Fruit fly (Drosophila melanogaster) whole organism, embryonic: Measurements from ENCODE around the gene CG11178.

Experiments used
- Abd-B ChIP-seq: fragments of 200-800 bp; sonication (Bioruptor generic); optimal IDR thresholded peaks from 2 replicates; lab custom pipeline; 2018; ENCODE audit warnings: missing biosample characterization, mild to moderate bottlenecking, missing genetic modification characterization, moderate library complexity
- Antp ChIP-seq: fragments of 200-800 bp; sonication (Bioruptor generic); optimal IDR thresholded peaks from 3 replicates; lab custom pipeline; 2016; ENCODE audit warnings: missing biosample characterization, missing genetic modification characterization
- B-H2 ChIP-seq: fragments of 200-800 bp; sonication (Bioruptor generic); optimal IDR thresholded peaks from 2 replicates; lab custom pipeline; 2018; ENCODE audit warnings: missing biosample characterization, mild to moderate bottlenecking, missing genetic modification characterization
- Bdp1 ChIP-seq: fragments of 200-800 bp; sonication (Bioruptor generic); optimal IDR thresholded peaks from 3 replicates; lab custom pipeline; 2016; ENCODE audit warnings: missing biosample characterization, missing genetic modification characterization
- C15 ChIP-seq: fragments of 200-800 bp; sonication (Bioruptor generic); IDR thresholded peaks from 3 replicates; pipeline ENCODE4 v1.3.6; 2022; ENCODE audit warnings: missing biosample characterization, missing genetic modification characterization
- CG10543 ChIP-seq: fragments of 200-800 bp; sonication (Bioruptor generic); optimal IDR thresholded peaks from 3 replicates; lab custom pipeline; 2017; ENCODE audit warnings: missing biosample characterization, mild to moderate bottlenecking, missing genetic modification characterization, moderate library complexity
- CG10565 ChIP-seq: fragments of 200-800 bp; sonication (Bioruptor generic); optimal IDR thresholded peaks from 3 replicates; lab custom pipeline; 2016; ENCODE audit warnings: missing biosample characterization, mild to moderate bottlenecking, missing genetic modification characterization
- CG12236 ChIP-seq: fragments of 200-800 bp; sonication (Bioruptor generic); optimal IDR thresholded peaks from 2 replicates; lab custom pipeline; 2016; ENCODE audit warnings: missing biosample characterization, missing genetic modification characterization
- CG1233 ChIP-seq: fragments of 200-800 bp; sonication (Bioruptor generic); optimal IDR thresholded peaks from 4 replicates; lab custom pipeline; 2018; ENCODE audit warnings: missing biosample characterization, mild to moderate bottlenecking, missing genetic modification characterization
- CG12769 ChIP-seq: fragments of 200-800 bp; sonication (Bioruptor generic); optimal IDR thresholded peaks from 2 replicates; lab custom pipeline; 2019; ENCODE audit warnings: missing biosample characterization, mild to moderate bottlenecking, missing genetic modification characterization, moderate library complexity
- CG13624 ChIP-seq: fragments of 200-800 bp; sonication (Bioruptor generic); optimal IDR thresholded peaks from 2 replicates; lab custom pipeline; 2016; ENCODE audit warnings: missing biosample characterization, missing genetic modification characterization
- CG14667 ChIP-seq: fragments of 200-800 bp; sonication (Bioruptor generic); IDR thresholded peaks from 2 replicates; pipeline ENCODE4 v1.3.6; 2022; ENCODE audit warnings: missing biosample characterization, missing genetic modification characterization
- CG17568 ChIP-seq: fragments of 200-800 bp; sonication (Bioruptor generic); optimal IDR thresholded peaks from 2 replicates; lab custom pipeline; 2018; ENCODE audit warnings: missing biosample characterization, mild to moderate bottlenecking, missing genetic modification characterization, moderate library complexity
- CG2120 ChIP-seq: fragments of 200-800 bp; sonication (Bioruptor generic); optimal IDR thresholded peaks from 3 replicates; lab custom pipeline; 2016; ENCODE audit warnings: missing biosample characterization, missing genetic modification characterization
- CG30403 ChIP-seq: fragments of 200-800 bp; sonication (Bioruptor generic); optimal IDR thresholded peaks from 3 replicates; lab custom pipeline; 2016; ENCODE audit warnings: missing biosample characterization, missing genetic modification characterization
- CG3847 ChIP-seq: fragments of 200-800 bp; sonication (Bioruptor generic); IDR thresholded peaks from 2 replicates; pipeline ENCODE4 v1.3.6; 2022; ENCODE audit warnings: missing biosample characterization, missing genetic modification characterization
- CG7271 ChIP-seq: fragments of 200-800 bp; sonication (Bioruptor generic); optimal IDR thresholded peaks from 2 replicates; lab custom pipeline; 2018; ENCODE audit warnings: missing biosample characterization, mild to moderate bottlenecking, missing genetic modification characterization, moderate library complexity
- CG8765 ChIP-seq: fragments of 200-800 bp; sonication (Bioruptor generic); IDR thresholded peaks from 2 replicates; pipeline ENCODE4 v1.3.6; 2022; ENCODE audit warnings: missing biosample characterization, missing genetic modification characterization
- CG9609 ChIP-seq: fragments of 200-800 bp; sonication (Bioruptor generic); optimal IDR thresholded peaks from 3 replicates; lab custom pipeline; 2016; ENCODE audit warnings: missing biosample characterization, missing genetic modification characterization
- CG9817 ChIP-seq: fragments of 200-800 bp; sonication (Bioruptor generic); optimal IDR thresholded peaks from 2 replicates; lab custom pipeline; 2018; ENCODE audit warnings: missing biosample characterization, mild to moderate bottlenecking, missing genetic modification characterization, moderate library complexity
- Dad ChIP-seq: fragments of 200-800 bp; sonication (Bioruptor generic); optimal IDR thresholded peaks from 3 replicates; lab custom pipeline; 2016; ENCODE audit warnings: missing biosample characterization, missing genetic modification characterization
- Dbx ChIP-seq: fragments of 200-800 bp; sonication (Bioruptor generic); IDR thresholded peaks from 3 replicates; pipeline ENCODE4 v1.3.6; 2022; ENCODE audit warnings: missing biosample characterization, missing genetic modification characterization
- Gug ChIP-seq: fragments of 200-800 bp; sonication (Bioruptor generic); IDR thresholded peaks from 4 replicates; pipeline ENCODE4 v1.3.6; 2022; ENCODE audit warnings: missing biosample characterization, missing genetic modification characterization
- H2.0 ChIP-seq: fragments of 200-800 bp; sonication (Bioruptor generic); IDR thresholded peaks from 2 replicates; pipeline ENCODE4 v1.3.6; 2022; ENCODE audit warnings: missing biosample characterization, missing genetic modification characterization
- Hand ChIP-seq: fragments of 200-800 bp; sonication (Bioruptor generic); optimal IDR thresholded peaks from 2 replicates; lab custom pipeline; 2017; ENCODE audit warnings: mild to moderate bottlenecking, missing biosample characterization, missing genetic modification reagents, missing genetic modification characterization
- Mes4 ChIP-seq: fragments of 200-800 bp; sonication (Bioruptor generic); optimal IDR thresholded peaks from 2 replicates; lab custom pipeline; 2016; ENCODE audit warnings: missing biosample characterization, missing genetic modification characterization
- Mrtf ChIP-seq: fragments of 200-800 bp; sonication (Bioruptor generic); IDR thresholded peaks from 3 replicates; pipeline ENCODE4 v1.3.6; 2022; ENCODE audit warnings: missing biosample characterization, missing genetic modification characterization
- Myb ChIP-seq: fragments of 200-800 bp; sonication (Bioruptor generic); optimal IDR thresholded peaks from 2 replicates; lab custom pipeline; 2016; ENCODE audit warnings: missing biosample characterization, missing genetic modification characterization
- Neu2 ChIP-seq: fragments of 200-800 bp; sonication (Bioruptor generic); optimal IDR thresholded peaks from 3 replicates; lab custom pipeline; 2016; ENCODE audit warnings: missing biosample characterization, missing genetic modification characterization, borderline replicate concordance
- PHDP ChIP-seq: fragments of 200-800 bp; sonication (Bioruptor generic); optimal IDR thresholded peaks from 3 replicates; lab custom pipeline; 2018; ENCODE audit warnings: missing biosample characterization, mild to moderate bottlenecking, missing genetic modification characterization, moderate library complexity
- Ptx1 ChIP-seq: fragments of 200-800 bp; sonication (Bioruptor generic); IDR thresholded peaks from 2 replicates; pipeline ENCODE4 v1.3.6; 2022; ENCODE audit warnings: missing biosample characterization, missing genetic modification characterization
- Rfx ChIP-seq: fragments of 200-800 bp; sonication (Bioruptor generic); IDR thresholded peaks from 2 replicates; pipeline ENCODE4 v1.3.6; 2022; ENCODE audit warnings: missing biosample characterization, missing genetic modification characterization
- Sox102F ChIP-seq: fragments of 200-800 bp; sonication (Bioruptor generic); optimal IDR thresholded peaks from 2 replicates; lab custom pipeline; 2018; ENCODE audit warnings: missing biosample characterization, mild to moderate bottlenecking, missing genetic modification characterization, moderate library complexity
- Xrp1 ChIP-seq: fragments of 200-800 bp; sonication (Bioruptor generic); IDR thresholded peaks from 2 replicates; pipeline ENCODE4 v1.3.6; 2022; ENCODE audit warnings: missing biosample characterization, missing genetic modification characterization
- cwo ChIP-seq: fragments of 200-800 bp; sonication (Bioruptor generic); optimal IDR thresholded peaks from 3 replicates; lab custom pipeline; 2017; ENCODE audit warnings: missing biosample characterization, missing genetic modification characterization, mild to moderate bottlenecking, moderate library complexity, missing genetic modification reagents
- dan ChIP-seq: fragments of 200-800 bp; sonication (Bioruptor generic); IDR thresholded peaks from 2 replicates; pipeline ENCODE4 v1.3.6; 2022; ENCODE audit warnings: missing biosample characterization, missing genetic modification characterization
- dm ChIP-seq: fragments of 200-800 bp; sonication (Bioruptor generic); optimal IDR thresholded peaks from 3 replicates; lab custom pipeline; 2016; ENCODE audit warnings: missing biosample characterization, missing genetic modification characterization
- fu2 ChIP-seq: fragments of 200-800 bp; sonication (Bioruptor generic); optimal IDR thresholded peaks from 2 replicates; lab custom pipeline; 2016; ENCODE audit warnings: missing biosample characterization, missing genetic modification characterization
- gcm2 ChIP-seq: fragments of 200-800 bp; sonication (Bioruptor generic); optimal IDR thresholded peaks from 2 replicates; lab custom pipeline; 2016; ENCODE audit warnings: missing biosample characterization, missing genetic modification characterization
- gsb-n ChIP-seq: fragments of 200-800 bp; sonication (Bioruptor generic); optimal IDR thresholded peaks from 3 replicates; lab custom pipeline; 2018; ENCODE audit warnings: missing biosample characterization, mild to moderate bottlenecking, missing genetic modification characterization
- insv ChIP-seq, 2 experiments: fragments of 200-800 bp; sonication (Bioruptor generic); optimal IDR thresholded peaks; 3 replicates each; lab custom pipeline; 2016 to 2018; ENCODE audit warnings: missing biosample characterization in 2 of 2, missing genetic modification characterization in 2 of 2
- lola ChIP-seq, 3 experiments: fragments of >200 bp in 2 of 3; fragments of 200-800 bp in 1 of 3; sonication (Bioruptor generic) in 1 of 3; optimal IDR thresholded peaks; 2 replicates each; lab custom pipeline; 2017 to 2019; ENCODE audit warnings: missing biosample characterization in 3 of 3, missing genetic modification characterization in 3 of 3, mild to moderate bottlenecking in 1 of 3, moderate library complexity in 1 of 3
- otp ChIP-seq: fragments of 200-800 bp; sonication (Bioruptor generic); IDR thresholded peaks from 3 replicates; pipeline ENCODE4, ENCODE4 v1.3.6; 2022; ENCODE audit warnings: missing biosample characterization, missing genetic modification characterization
- ranshi ChIP-seq: fragments of 200-800 bp; sonication (Bioruptor generic); IDR thresholded peaks from 2 replicates; pipeline ENCODE4 v1.3.6; 2022; ENCODE audit warnings: missing biosample characterization, missing genetic modification characterization
- rib ChIP-seq: fragments of 200-800 bp; sonication (Bioruptor generic); IDR thresholded peaks from 2 replicates; pipeline ENCODE4 v1.3.6; 2022; ENCODE audit warnings: missing biosample characterization, missing genetic modification characterization
- unc-4 ChIP-seq: fragments of 200-800 bp; sonication (Bioruptor generic); IDR thresholded peaks from 2 replicates; pipeline ENCODE4 v1.3.6; 2022; ENCODE audit warnings: missing biosample characterization, missing genetic modification characterization; ENCODE audit not compliant: partially characterized antibody
- zen ChIP-seq: fragments of 200-800 bp; sonication (Bioruptor generic); optimal IDR thresholded peaks from 3 replicates; lab custom pipeline; 2018; ENCODE audit warnings: missing biosample characterization, mild to moderate bottlenecking, missing genetic modification characterization, moderate library complexity
- zfh2 ChIP-seq: fragments of 200-800 bp; sonication (Bioruptor generic); optimal IDR thresholded peaks from 2 replicates; lab custom pipeline; 2016; ENCODE audit warnings: missing biosample characterization, missing genetic modification characterization

CG11178 gene

dm6 chrX:13563483-13564443 is 41.7 kb upstream of the CG11178 start, which contains the start of the genes CG46311 and Tpst (continued):
- TF ChIP-seq CG1233 (GFP tag; lab: Kevin White, UChicago) (peak; percentile 38), C15 (no peak), zen (tag; lab: Kevin White, UChicago) (peak; percentile 26), ranshi (GFP tag; lab: Robert Waterston, UW) (no peak), CG9817 (tag; lab: Kevin White, UChicago) (peak; percentile 56), dan (no peak), CG10543 (GFP tag; lab: Kevin White, UChicago) (peak; percentile 10), CG17568 (GFP tag; lab: Kevin White, UChicago) (no peak), Myb (peak; percentile 65), CG12236 (no peak), CG2120 (peak; percentile 62), CG14667 (GFP tag; lab: Robert Waterston, UW) (peak; percentile 51), Mes4 (peak; percentile 60), Mrtf (GFP tag; lab: Robert Waterston, UW) (peak; percentile 54; the same call in 2 of the 3 replicates), Dbx (GFP tag; lab: Robert Waterston, UW) (peak; percentile 60; the same call in 2 of the 3 replicates), CG12769 (tag; lab: Kevin White, UChicago) (peak; percentile 55), zfh2 (peak; percentile 30), CG8765 (no peak), Ptx1 (GFP tag; lab: Robert Waterston, UW) (peak; percentile 73), PHDP (peak; percentile 3), CG30403 (peak; percentile 60), insv (GFP tag; optimal IDR thresholded peaks at IDR 0.05; lab: Kevin White, UChicago) (peak in 1 of 2 experiments; percentile 20), B-H2 (GFP tag; lab: Kevin White, UChicago) (peak; percentile 37), CG3847 (peak; percentile 79), lola (GFP tag; optimal IDR thresholded peaks at IDR 0.05; lab: Kevin White, UChicago) (no peak), fu2 (peak; percentile 11), Gug (GFP tag; lab: Robert Waterston, UW) (peak; percentile 56; the same call in 1 of the 4 replicates), CG10565 (GFP tag; lab: Kevin White, UChicago) (no peak), Rfx (GFP tag; lab: Robert Waterston, UW) (peak; percentile 88), Abd-B (GFP tag; lab: Kevin White, UChicago) (no peak), otp (0 out of 3 replicates have a peak, but pooled peaks have one; percentile 57), Sox102F (GFP tag; lab: Kevin White, UChicago) (peak; percentile 71), rib (GFP tag; lab: Robert Waterston, UW) (no peak), gsb-n (tag; lab: Kevin White, UChicago) (no peak), Antp (peak; percentile 71), gcm2 (GFP tag; lab: Kevin White, UChicago) (no peak), CG7271 (no peak), CG9609 (GFP tag; lab: Kevin White, UChicago) (peak; percentile 62), Xrp1 (GFP tag; lab: Robert Waterston, UW) (peak; percentile 34; the same call in 1 of the 2 replicates), Dad (peak; percentile 33), dm (GFP tag; lab: Kevin White, UChicago) (peak; percentile 63), Hand (GFP tag; lab: Kevin White, UChicago) (no peak), cwo (no peak), Neu2 (GFP tag; lab: Kevin White, UChicago) (peak; percentile 1), Bdp1 (GFP tag; lab: Kevin White, UChicago) (peak; percentile 49), CG13624 (GFP tag; lab: Kevin White, UChicago) (peak; percentile 51), unc-4 (GFP tag; lab: Robert Waterston, UW) (0 out of 2 replicates have a peak, but pooled peaks have one; percentile 34), H2.0 (GFP tag; lab: Robert Waterston, UW) (peak; percentile 17; the same call in 1 of the 2 replicates)
